Worm (Caenorhabditis elegans) whole organism, mixed stage, embryonic: ENCODE data around the gene gtl-2.

Experiments used
- ham-2 ChIP-seq: fragments of 200-800 bp; sonication (Bioruptor generic); optimal IDR thresholded peaks from 2 replicates; lab custom pipeline; 2018; ENCODE audit warnings: mild to moderate bottlenecking, missing genetic modification characterization, missing compliant biosample characterization
- lin-13 ChIP-seq: fragments of 150-350 bp; optimal IDR thresholded peaks from 2 replicates; lab custom pipeline; 2014; ENCODE audit warnings: missing biosample characterization, missing genetic modification characterization
- pha-4 ChIP-seq: fragments of 150-350 bp; optimal IDR thresholded peaks from 2 replicates; lab custom pipeline; 2018; ENCODE audit warnings: missing biosample characterization, missing genetic modification reagents, missing genetic modification characterization
- unc-39 ChIP-seq: fragments of 150-350 bp; optimal IDR thresholded peaks from 2 replicates; lab custom pipeline; 2014; ENCODE audit warnings: missing biosample characterization, missing genetic modification characterization
- ztf-11 ChIP-seq: fragments of 150-350 bp; optimal IDR thresholded peaks from 2 replicates; lab custom pipeline; 2014; ENCODE audit warnings: missing biosample characterization, missing genetic modification characterization

DNA sequence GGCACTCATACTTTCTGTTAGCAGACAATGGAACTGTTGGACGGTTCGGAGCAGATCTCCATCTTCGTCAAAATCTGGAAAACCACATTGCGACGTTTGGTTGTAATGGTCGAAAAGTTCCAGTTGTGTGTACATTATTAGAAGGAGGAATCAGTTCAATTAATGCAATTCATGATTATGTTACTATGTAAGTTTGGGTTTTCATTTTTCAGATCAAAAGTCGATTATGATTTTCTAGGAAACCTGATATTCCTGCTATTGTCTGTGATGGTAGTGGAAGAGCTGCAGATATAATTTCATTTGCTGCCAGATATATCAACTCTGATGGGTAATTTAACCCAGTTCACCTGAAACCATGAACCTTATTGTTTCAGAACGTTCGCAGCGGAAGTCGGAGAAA, 2.8 kb downstream of the gtl-2 start:
- TF ChIP-seq lin-13: no peak
- no peak for TF ChIP-seq pha-4 (tag; lab: Kevin White, UChicago)
- no peak for TF ChIP-seq ztf-11
- TF ChIP-seq unc-39 (tag; lab: Kevin White, UChicago): no peak
- no peak for TF ChIP-seq ham-2 (GFP tag; lab: Kevin White, UChicago)
